Worm (Caenorhabditis elegans) whole organism, L3 larva: ENCODE results near the gene dohh-1.

Experiments used
- R02D3.7 ChIP-seq: fragments of 150-350 bp; optimal IDR thresholded peaks from 2 replicates; lab custom pipeline; 2014; ENCODE audit warnings: missing biosample characterization, missing genetic modification characterization
- ZK546.5 ChIP-seq: sonication (generic microtip); optimal IDR thresholded peaks from 2 replicates; lab custom pipeline; 2017; ENCODE audit warnings: missing biosample characterization, missing genetic modification characterization
- aly-2 ChIP-seq: fragments of 150-350 bp; optimal IDR thresholded peaks from 2 replicates; lab custom pipeline; 2014; ENCODE audit warnings: missing biosample characterization, missing genetic modification characterization
- ama-1 ChIP-seq: fragments of 150-350 bp; optimal IDR thresholded peaks from 2 replicates; lab custom pipeline; 2018
- ceh-16 ChIP-seq: sonication (generic microtip); optimal IDR thresholded peaks from 2 replicates; lab custom pipeline; 2017; ENCODE audit warnings: missing biosample characterization, missing genetic modification characterization
- ceh-28 ChIP-seq: fragments of 150-350 bp; optimal IDR thresholded peaks from 2 replicates; lab custom pipeline; 2014; ENCODE audit warnings: missing biosample characterization, missing genetic modification reagents, missing genetic modification characterization
- ceh-82 ChIP-seq: fragments of 150-350 bp; optimal IDR thresholded peaks from 2 replicates; lab custom pipeline; 2014; ENCODE audit warnings: missing biosample characterization, missing genetic modification characterization
- ceh-9 ChIP-seq: sonication (generic microtip); optimal IDR thresholded peaks from 2 replicates; lab custom pipeline; 2018; ENCODE audit warnings: missing biosample characterization, missing genetic modification characterization
- daf-12 ChIP-seq: fragments of 150-350 bp; optimal IDR thresholded peaks from 2 replicates; lab custom pipeline; 2014; ENCODE audit warnings: missing biosample characterization, missing genetic modification reagents, missing genetic modification characterization
- egl-27 ChIP-seq: sonication (generic microtip); optimal IDR thresholded peaks from 4 replicates; lab custom pipeline; 2017; ENCODE audit warnings: missing biosample characterization, missing genetic modification reagents, missing genetic modification characterization
- egl-5 ChIP-seq: fragments of 150-350 bp; optimal IDR thresholded peaks from 2 replicates; lab custom pipeline; 2017; ENCODE audit warnings: missing biosample characterization, missing genetic modification reagents, missing genetic modification characterization, inconsistent platforms
- elt-1 ChIP-seq: fragments of 150-350 bp; optimal IDR thresholded peaks from 2 replicates; lab custom pipeline; 2014; ENCODE audit warnings: missing biosample characterization, missing genetic modification characterization
- elt-2 ChIP-seq: sonication (generic microtip); optimal IDR thresholded peaks from 2 replicates; lab custom pipeline; 2016; ENCODE audit warnings: missing genetic modification reagents, mild to moderate bottlenecking, missing genetic modification characterization, missing compliant biosample characterization
- elt-3 ChIP-seq, 3 experiments: fragments of 150-350 bp in 1 of 3; sonication (generic microtip) in 2 of 3; optimal IDR thresholded peaks; 2 replicates in 2 of 3; 4 replicates in 1 of 3; lab custom pipeline; 2014 to 2017; ENCODE audit warnings: missing biosample characterization in 3 of 3, missing genetic modification characterization in 3 of 3
- eor-1 ChIP-seq, 2 experiments: fragments of 150-350 bp; optimal IDR thresholded peaks; 2 replicates each; lab custom pipeline; 2014 to 2018; ENCODE audit warnings: missing biosample characterization in 2 of 2, missing genetic modification characterization in 2 of 2
- fkh-10 ChIP-seq: sonication (generic microtip); optimal IDR thresholded peaks from 2 replicates; lab custom pipeline; 2017; ENCODE audit warnings: missing biosample characterization, missing genetic modification reagents, missing genetic modification characterization
- fkh-2 ChIP-seq: fragments of 150-350 bp; optimal IDR thresholded peaks from 2 replicates; lab custom pipeline; 2014; ENCODE audit warnings: missing biosample characterization, missing genetic modification reagents, missing genetic modification characterization
- fos-1 ChIP-seq: fragments of 150-350 bp; optimal IDR thresholded peaks from 2 replicates; lab custom pipeline; 2014; ENCODE audit warnings: missing biosample characterization, missing genetic modification characterization
- hmg-11 ChIP-seq: sonication (generic microtip); optimal IDR thresholded peaks from 2 replicates; lab custom pipeline; 2016; ENCODE audit warnings: missing genetic modification characterization, missing compliant biosample characterization
- jun-1 ChIP-seq: fragments of 150-350 bp; optimal IDR thresholded peaks from 2 replicates; lab custom pipeline; 2014; ENCODE audit warnings: missing biosample characterization, missing genetic modification reagents, missing genetic modification characterization
- lin-15B ChIP-seq: fragments of 150-350 bp; optimal IDR thresholded peaks from 2 replicates; lab custom pipeline; 2014; ENCODE audit warnings: missing biosample characterization, missing genetic modification characterization
- lin-39 ChIP-seq: fragments of 150-350 bp; optimal IDR thresholded peaks from 2 replicates; lab custom pipeline; 2018; ENCODE audit warnings: missing biosample characterization, missing genetic modification reagents, missing genetic modification characterization
- lsy-12 ChIP-seq: sonication (generic microtip); optimal IDR thresholded peaks from 2 replicates; lab custom pipeline; 2016; ENCODE audit warnings: mild to moderate bottlenecking, missing genetic modification characterization, missing compliant biosample characterization
- mdl-1 ChIP-seq: fragments of 150-350 bp; optimal IDR thresholded peaks from 2 replicates; lab custom pipeline; 2014; ENCODE audit warnings: missing biosample characterization, missing genetic modification characterization
- mml-1 ChIP-seq: fragments of 150-350 bp; sonication (generic microtip); optimal IDR thresholded peaks from 3 replicates; lab custom pipeline; 2014; ENCODE audit warnings: missing biosample characterization, missing genetic modification characterization
- nfya-1 ChIP-seq: sonication (generic microtip); optimal IDR thresholded peaks from 2 replicates; lab custom pipeline; 2017; ENCODE audit warnings: missing genetic modification characterization, mild to moderate bottlenecking, missing compliant biosample characterization, antibody characterized with exemption, moderate library complexity; ENCODE audit not compliant: insufficient read depth
- nhr-11 ChIP-seq: fragments of 150-350 bp; optimal IDR thresholded peaks from 2 replicates; lab custom pipeline; 2014; ENCODE audit warnings: missing biosample characterization, missing genetic modification characterization
- nhr-12 ChIP-seq: fragments of 150-350 bp; optimal IDR thresholded peaks from 2 replicates; lab custom pipeline; 2014; ENCODE audit warnings: missing biosample characterization, missing genetic modification characterization
- nhr-23 ChIP-seq: fragments of 150-350 bp; optimal IDR thresholded peaks from 2 replicates; lab custom pipeline; 2014; ENCODE audit warnings: missing biosample characterization, missing genetic modification reagents, missing genetic modification characterization
- nhr-237 ChIP-seq: fragments of 150-350 bp; optimal IDR thresholded peaks from 2 replicates; lab custom pipeline; 2014; ENCODE audit warnings: missing biosample characterization, missing genetic modification characterization
- nhr-25 ChIP-seq: sonication (generic microtip); optimal IDR thresholded peaks from 2 replicates; lab custom pipeline; 2017; ENCODE audit warnings: missing biosample characterization, missing genetic modification characterization
- nhr-28 ChIP-seq: fragments of 150-350 bp; optimal IDR thresholded peaks from 2 replicates; lab custom pipeline; 2014; ENCODE audit warnings: missing biosample characterization, missing genetic modification characterization
- nhr-43 ChIP-seq: sonication (generic microtip); optimal IDR thresholded peaks from 2 replicates; lab custom pipeline; 2016; ENCODE audit warnings: mild to moderate bottlenecking, missing genetic modification characterization, missing compliant biosample characterization; ENCODE audit not compliant: poor library complexity, severe bottlenecking
- nhr-67 ChIP-seq: fragments of 150-350 bp; optimal IDR thresholded peaks from 2 replicates; lab custom pipeline; 2014; ENCODE audit warnings: missing biosample characterization, missing genetic modification characterization
- nhr-76 ChIP-seq: fragments of 150-350 bp; sonication (generic microtip); optimal IDR thresholded peaks from 5 replicates; lab custom pipeline; 2014; ENCODE audit warnings: missing biosample characterization, missing genetic modification characterization
- nhr-77 ChIP-seq: fragments of 150-350 bp; optimal IDR thresholded peaks from 2 replicates; lab custom pipeline; 2014; ENCODE audit warnings: missing biosample characterization, missing genetic modification characterization
- pha-4 ChIP-seq: fragments of 150-350 bp; optimal IDR thresholded peaks from 2 replicates; lab custom pipeline; 2014; ENCODE audit warnings: missing biosample characterization, missing genetic modification reagents, missing genetic modification characterization
- pqm-1 ChIP-seq: fragments of 150-350 bp; optimal IDR thresholded peaks from 2 replicates; lab custom pipeline; 2017; ENCODE audit warnings: missing biosample characterization, missing genetic modification characterization, inconsistent platforms
- sea-2 ChIP-seq: fragments of 150-350 bp; sonication (generic microtip); optimal IDR thresholded peaks from 4 replicates; lab custom pipeline; 2014; ENCODE audit warnings: missing biosample characterization, missing genetic modification reagents, missing genetic modification characterization
- skn-1 ChIP-seq: fragments of 150-350 bp; optimal IDR thresholded peaks from 2 replicates; lab custom pipeline; 2014; ENCODE audit warnings: missing biosample characterization, missing genetic modification characterization
- snpc-4 ChIP-seq: fragments of 150-350 bp; optimal IDR thresholded peaks from 2 replicates; lab custom pipeline; 2014; ENCODE audit warnings: missing biosample characterization, missing genetic modification characterization
- tbx-2 ChIP-seq: sonication (generic microtip); optimal IDR thresholded peaks from 2 replicates; lab custom pipeline; 2016; ENCODE audit warnings: mild to moderate bottlenecking, missing genetic modification characterization, missing compliant biosample characterization
- unc-39 ChIP-seq: sonication (generic microtip); optimal IDR thresholded peaks from 4 replicates; lab custom pipeline; 2017; ENCODE audit warnings: missing biosample characterization, missing genetic modification characterization
- unc-62 ChIP-seq: fragments of 150-350 bp; sonication (generic microtip); optimal IDR thresholded peaks from 4 replicates; lab custom pipeline; 2014; ENCODE audit warnings: missing biosample characterization, missing genetic modification reagents, missing genetic modification characterization
- zag-1 ChIP-seq: fragments of 150-350 bp; optimal IDR thresholded peaks from 2 replicates; lab custom pipeline; 2014; ENCODE audit warnings: missing biosample characterization, missing genetic modification characterization
- ztf-11 ChIP-seq: fragments of 150-350 bp; optimal IDR thresholded peaks from 2 replicates; lab custom pipeline; 2014; ENCODE audit warnings: missing biosample characterization, missing genetic modification characterization
- ztf-4 ChIP-seq: fragments of 150-350 bp; optimal IDR thresholded peaks from 2 replicates; lab custom pipeline; 2014; ENCODE audit warnings: missing biosample characterization, missing genetic modification characterization

dohh-1 gene

DNA sequence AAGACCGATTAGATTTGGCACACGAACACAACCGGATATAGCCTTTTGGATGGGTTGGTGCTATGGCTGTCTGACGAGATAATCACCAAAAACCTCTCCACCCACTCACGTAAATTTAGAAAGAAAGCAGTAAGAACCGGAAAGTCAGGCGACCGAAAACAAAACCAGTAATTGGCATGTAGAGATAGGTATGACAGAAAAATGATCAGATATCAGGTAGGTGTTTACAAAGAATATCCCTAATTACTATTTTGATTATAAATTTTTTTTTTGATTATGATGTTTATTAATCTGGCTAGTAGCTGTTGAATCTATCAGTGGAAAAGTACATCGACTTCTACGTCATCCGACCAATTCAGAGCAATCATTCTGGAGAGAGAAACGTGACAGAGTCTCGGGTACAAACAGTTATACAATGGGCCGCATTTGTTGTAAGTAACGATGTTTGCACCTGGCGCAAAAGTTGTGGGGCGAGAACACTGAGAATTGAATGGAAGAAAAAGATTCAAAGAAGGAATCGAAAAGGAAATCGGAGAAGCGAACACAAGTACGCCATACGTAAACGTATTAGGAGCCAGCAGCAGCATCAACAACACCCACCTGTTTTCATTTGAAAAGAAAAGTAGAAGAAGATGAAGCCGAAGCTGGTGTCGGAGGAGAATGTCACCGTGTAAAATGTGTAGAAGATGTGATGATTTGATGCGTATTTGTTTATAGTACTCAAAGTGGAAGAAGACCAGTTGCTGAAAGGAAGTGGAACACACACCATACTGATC is 28.7 kb upstream of the dohh-1 start (continued):
- TF ChIP-seq nfya-1 (no peak), nhr-67 (tag; lab: Kevin White, UChicago) (no peak), jun-1 (tag; lab: Kevin White, UChicago) (no peak), ztf-4 (no peak), elt-1 (tag; lab: Kevin White, UChicago) (no peak), daf-12 (tag; lab: Kevin White, UChicago) (no peak), lin-15B (tag; lab: Kevin White, UChicago) (no peak), R02D3.7 (tag; lab: Kevin White, UChicago) (no peak), nhr-237 (no peak)

DNA sequence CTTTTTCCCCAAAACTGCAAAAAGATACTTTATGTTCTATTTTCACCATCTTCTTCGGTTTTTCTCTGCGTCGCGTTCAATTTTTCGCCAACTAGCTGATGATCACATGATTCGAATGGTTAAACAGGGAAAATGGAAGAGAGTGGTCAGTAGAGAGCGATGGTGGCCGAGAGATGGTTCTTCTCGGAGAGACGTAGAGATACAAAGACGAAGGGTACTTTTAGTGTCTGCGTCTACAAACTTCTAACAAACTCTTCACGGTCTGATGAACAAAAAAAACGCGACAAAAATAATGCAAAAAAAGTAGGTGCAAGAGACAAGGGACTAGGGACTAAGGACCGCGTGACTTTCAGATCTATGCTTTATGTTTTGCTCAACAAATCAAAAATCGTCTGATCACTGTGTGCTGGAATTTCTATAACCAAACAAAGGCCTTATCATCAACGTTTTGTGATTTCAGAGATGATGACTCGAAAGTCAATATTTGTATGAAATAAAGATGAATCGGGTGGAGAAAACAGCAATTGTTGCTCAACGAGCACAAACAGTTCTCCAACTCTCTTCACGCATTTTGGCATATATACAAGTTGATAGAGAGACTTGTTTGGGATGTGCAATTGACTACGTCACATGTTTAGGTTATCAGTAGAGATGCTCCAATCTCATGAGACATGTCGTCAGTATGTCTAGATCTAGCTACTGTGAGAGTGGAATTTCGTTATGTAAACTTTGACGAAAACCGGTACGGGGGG is 27.6 kb upstream of the dohh-1 start:
- TF ChIP-seq ztf-4 (peak; percentile 84), ztf-11 (no peak), eor-1 (tag; optimal IDR thresholded peaks at IDR 0.05; lab: Kevin White, UChicago) (peak; percentile 29 to 80), lin-15B (tag; lab: Kevin White, UChicago) (peak; percentile 71), elt-1 (tag; lab: Kevin White, UChicago) (peak; percentile 38), zag-1 (tag; lab: Kevin White, UChicago) (peak; percentile 25), ceh-82 (peak; percentile 74), fkh-10 (peak; percentile 95), nhr-76 (tag; lab: Kevin White, UChicago) (peak; percentile 57), nhr-28 (tag; lab: Kevin White, UChicago) (peak; percentile 11), aly-2 (tag; lab: Kevin White, UChicago) (peak; percentile 20), nhr-23 (tag; lab: Kevin White, UChicago) (peak; percentile 99), ama-1 (lab: Kevin White, UChicago) (peak; percentile 95), skn-1 (peak; percentile 62), ceh-9 (tag; lab: Kevin White, UChicago) (no peak), nhr-11 (tag; lab: Kevin White, UChicago) (peak; percentile 98), ceh-28 (peak; percentile 86), nfya-1 (peak; percentile 95), nhr-43 (peak; percentile 90), egl-5 (tag; lab: Kevin White, UChicago) (peak; percentile 97), sea-2 (no peak), pqm-1 (peak; percentile 49), ceh-16 (no peak), daf-12 (tag; lab: Kevin White, UChicago) (peak; percentile 13), mml-1 (tag; lab: Kevin White, UChicago) (no peak), fkh-2 (tag; lab: Kevin White, UChicago) (no peak), hmg-11 (peak; percentile 87), mdl-1 (tag; lab: Kevin White, UChicago) (peak; percentile 84), egl-27 (peak; percentile 72), lsy-12 (tag; lab: Kevin White, UChicago) (peak; percentile 78), nhr-77 (tag; lab: Kevin White, UChicago) (peak; percentile 48), nhr-237 (no peak), unc-39 (tag; lab: Kevin White, UChicago) (no peak), pha-4 (peak; percentile 98), nhr-12 (tag; lab: Kevin White, UChicago) (no peak), ZK546.5 (tag; lab: Kevin White, UChicago) (no peak), elt-2 (tag; lab: Kevin White, UChicago) (peak; percentile 56), nhr-67 (tag; lab: Kevin White, UChicago) (no peak), lin-39 (peak; percentile 80), nhr-25 (tag; lab: Kevin White, UChicago) (peak; percentile 96), tbx-2 (peak; percentile 84), elt-3 (tag; optimal IDR thresholded peaks at IDR 0.05; lab: Kevin White, UChicago) (peak in 2 of 3 experiments; percentile 19 to 48), fos-1 (no peak), R02D3.7 (tag; lab: Kevin White, UChicago) (peak; percentile 75), jun-1 (tag; lab: Kevin White, UChicago) (peak; percentile 98), snpc-4 (peak; percentile 83), unc-62 (GFP tag; lab: Kevin White, UChicago) (peak; percentile 79)
